Fruit fly (Drosophila melanogaster) whole organism, pupa: Measurements from ENCODE around the gene CG9515.

Source experiments
- CG12605 ChIP-seq: fragments of 200-800 bp; sonication (Bioruptor generic); IDR thresholded peaks from 2 replicates; pipeline ENCODE4 v1.3.6; 2022; ENCODE audit warnings: missing biosample characterization, missing genetic modification characterization
- CG14655 ChIP-seq: fragments of 200-800 bp; sonication (Bioruptor generic); optimal IDR thresholded peaks from 3 replicates; lab custom pipeline; 2017; ENCODE audit warnings: mild to moderate bottlenecking, missing biosample characterization, missing genetic modification reagents, missing genetic modification characterization
- CG15710 ChIP-seq: fragments of 200-800 bp; sonication (Bioruptor generic); optimal IDR thresholded peaks from 2 replicates; lab custom pipeline; 2018; ENCODE audit warnings: missing biosample characterization, mild to moderate bottlenecking, missing genetic modification characterization, moderate library complexity
- CG4496 ChIP-seq: fragments of 200-800 bp; sonication (Bioruptor generic); IDR thresholded peaks from 3 replicates; pipeline ENCODE4 v1.3.6; 2022; ENCODE audit warnings: missing biosample characterization, missing genetic modification characterization
- CG8159 ChIP-seq: fragments of 200-800 bp; sonication (Bioruptor generic); optimal IDR thresholded peaks from 3 replicates; lab custom pipeline; 2018; ENCODE audit warnings: missing biosample characterization, mild to moderate bottlenecking, missing genetic modification characterization, moderate library complexity
- CG8301 ChIP-seq: fragments of 200-800 bp; sonication (Bioruptor generic); optimal IDR thresholded peaks from 2 replicates; lab custom pipeline; 2018; ENCODE audit warnings: missing biosample characterization, mild to moderate bottlenecking, missing genetic modification characterization
- CG9948 ChIP-seq: fragments of 200-800 bp; sonication (Bioruptor generic); optimal IDR thresholded peaks from 2 replicates; lab custom pipeline; 2018; ENCODE audit warnings: missing biosample characterization, mild to moderate bottlenecking, missing genetic modification characterization, moderate library complexity
- EcR ChIP-seq: fragments of 200-800 bp; sonication (Bioruptor generic); optimal IDR thresholded peaks from 3 replicates; lab custom pipeline; 2019; ENCODE audit warnings: missing biosample characterization, missing genetic modification characterization, mild to moderate bottlenecking, moderate library complexity, missing genetic modification reagents
- Pif1A ChIP-seq: fragments of 200-800 bp; sonication (Bioruptor generic); optimal IDR thresholded peaks from 3 replicates; lab custom pipeline; 2016; ENCODE audit warnings: missing biosample characterization, missing genetic modification characterization
- fd96Ca ChIP-seq: fragments of 200-800 bp; sonication (Bioruptor generic); IDR thresholded peaks from 3 replicates; pipeline ENCODE4 v1.3.6; 2022; ENCODE audit warnings: missing biosample characterization, missing genetic modification characterization
- gl ChIP-seq: fragments of 200-800 bp; sonication (Bioruptor generic); optimal IDR thresholded peaks from 2 replicates; lab custom pipeline; 2018; ENCODE audit warnings: missing biosample characterization, mild to moderate bottlenecking, missing genetic modification characterization
- rn ChIP-seq: fragments of 200-800 bp; sonication (Bioruptor generic); IDR thresholded peaks from 2 replicates; pipeline ENCODE4 v1.3.6; 2022; ENCODE audit warnings: missing biosample characterization, missing genetic modification characterization

DNA sequence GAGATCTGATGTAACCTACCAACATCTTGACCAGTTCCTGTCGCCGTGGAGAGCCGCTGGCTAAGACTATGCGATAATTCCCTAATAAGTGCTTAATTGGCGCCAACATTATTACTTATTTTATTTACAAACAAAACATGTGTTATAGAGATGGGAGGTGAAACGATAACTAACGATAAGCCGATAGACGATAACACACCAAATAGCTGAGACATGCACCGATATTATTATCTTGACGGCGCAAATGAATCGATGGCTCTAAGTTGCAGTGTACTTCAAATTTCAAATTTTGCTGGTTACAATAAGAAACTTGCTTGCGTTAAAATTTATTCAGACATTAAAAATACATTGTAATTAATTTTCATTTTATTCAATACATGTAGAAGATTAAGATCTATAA lies at the start of gene CG9515:
- no peak for TF ChIP-seq CG4496
- TF ChIP-seq CG12605 (GFP tag; lab: Robert Waterston, UW) = no peak
- TF ChIP-seq rn = no peak
- TF ChIP-seq CG14655 (GFP tag; lab: Kevin White, UChicago) = no peak
- no peak for TF ChIP-seq CG9948
- TF ChIP-seq CG8301 (tag; lab: Kevin White, UChicago) = no peak
- no peak for TF ChIP-seq CG8159 (tag; lab: Kevin White, UChicago)
- TF ChIP-seq CG15710 (tag; lab: Kevin White, UChicago) = no peak
- no peak for TF ChIP-seq Pif1A
- TF ChIP-seq EcR (GFP tag; lab: Kevin White, UChicago) = no peak
- TF ChIP-seq gl (tag; lab: Kevin White, UChicago) = no peak
- no peak for TF ChIP-seq fd96Ca (GFP tag; lab: Robert Waterston, UW)
